Fruit fly (Drosophila melanogaster): ENCODE measurements around the gene CG7173.

CG7173 gene

DNA sequence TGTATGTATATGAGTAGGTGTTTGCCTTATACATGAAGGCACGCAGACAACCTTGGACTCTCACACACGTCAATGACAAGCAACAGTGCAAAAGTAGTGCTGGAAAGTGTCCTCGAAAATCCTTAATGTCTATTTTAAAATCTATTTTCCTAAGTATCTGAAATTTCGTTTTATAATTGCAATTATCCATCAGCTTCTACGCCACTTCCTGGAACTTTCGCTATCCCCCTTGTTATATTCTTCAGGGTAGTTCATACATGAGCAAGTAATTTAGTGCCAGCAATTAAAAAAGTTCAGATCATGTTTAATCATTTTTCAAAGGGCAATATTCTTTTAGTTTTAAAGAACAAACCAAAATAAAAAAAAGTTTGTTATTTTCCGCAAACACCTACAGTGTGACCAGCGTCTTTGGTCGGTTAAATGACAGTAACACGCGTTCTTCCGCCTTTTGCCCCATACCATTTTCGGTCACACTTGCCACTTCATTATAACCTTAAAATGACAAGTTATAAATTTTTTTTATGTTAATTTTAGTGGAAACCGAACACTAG is 41.2 kb downstream of the CG7173 start (continued):
- TF ChIP-seq brk (GFP tag; optimal IDR thresholded peaks at IDR 0.05) = peak; percentile 28

dm6 chr3L:21515823-21516715 is 42.0 kb downstream of the CG7173 start, which contains the start of the genes SAK and Cdk12:
Gene SAK, minus strand, starts transcription at chr3L:21515887.
Gene Cdk12, plus strand, starts transcription at chr3L:21516306.
- TF ChIP-seq sv (GFP tag; optimal IDR thresholded peaks at IDR 0.05) (peak; percentile 79), brk (GFP tag; optimal IDR thresholded peaks at IDR 0.05) (peak; percentile 57), rgr (GFP tag; optimal IDR thresholded peaks at IDR 0.05) (peak; percentile 85), psq (GFP tag; optimal IDR thresholded peaks at IDR 0.05) (peak; percentile 80), Abd-B (GFP tag; optimal IDR thresholded peaks at IDR 0.05) (no peak), HLH106 (tag; optimal IDR thresholded peaks at IDR 0.05) (peak; percentile 90), Sp1 (GFP tag; optimal IDR thresholded peaks at IDR 0.05) (peak; percentile 87), dl (GFP tag; optimal IDR thresholded peaks at IDR 0.05; ENCODE audit: insufficient read depth in 1 of 2, partially characterized antibody in 2 of 2) (no peak), Hr83 (GFP tag; optimal IDR thresholded peaks at IDR 0.05; ENCODE audit: poor library complexity, severe bottlenecking) (peak; percentile 82), dmrt93B (GFP tag; optimal IDR thresholded peaks at IDR 0.05) (peak; percentile 80), Vsx2 (GFP tag; optimal IDR thresholded peaks at IDR 0.05; ENCODE audit: partially characterized antibody) (no peak), OdsH (GFP tag; optimal IDR thresholded peaks at IDR 0.05) (peak; percentile 77), ey (GFP tag; optimal IDR thresholded peaks at IDR 0.05) (peak; percentile 58), woc (GFP tag; optimal IDR thresholded peaks at IDR 0.05) (peak; percentile 55), GATAd (GFP tag; optimal IDR thresholded peaks at IDR 0.05) (peak; percentile 50), Mio (GFP tag; optimal IDR thresholded peaks at IDR 0.05) (no peak), usp (GFP tag; optimal IDR thresholded peaks at IDR 0.05) (no peak), dsf (GFP tag; optimal IDR thresholded peaks at IDR 0.05; ENCODE audit: borderline replicate concordance) (peak; percentile 34), foxo (GFP tag; optimal IDR thresholded peaks at IDR 0.05) (peak in 1 of 2 experiments; percentile 89), Dif (GFP tag; optimal IDR thresholded peaks at IDR 0.05; ENCODE audit: partially characterized antibody) (no peak), CG9705 (GFP tag; optimal IDR thresholded peaks at IDR 0.05) (peak; percentile 71), Hr78 (GFP tag; optimal IDR thresholded peaks at IDR 0.05) (peak; percentile 64), CG32264 (GFP tag; optimal IDR thresholded peaks at IDR 0.05) (no peak), N (GFP tag; optimal IDR thresholded peaks at IDR 0.05) (peak; percentile 69), br (GFP tag; optimal IDR thresholded peaks at IDR 0.05) (peak; percentile 56), fru (GFP tag; optimal IDR thresholded peaks at IDR 0.05) (peak; percentile 79), tai (GFP tag; optimal IDR thresholded peaks at IDR 0.05) (no peak), jim (GFP tag; optimal IDR thresholded peaks at IDR 0.05) (no peak), sage (GFP tag; optimal IDR thresholded peaks at IDR 0.05) (peak; percentile 55), pan (optimal IDR thresholded peaks at IDR 0.05) (no peak), Dfd (GFP tag; optimal IDR thresholded peaks at IDR 0.05) (no peak), Jra (GFP tag; optimal IDR thresholded peaks at IDR 0.05) (peak; percentile 62), Myc (optimal IDR thresholded peaks at IDR 0.05) (peak; percentile 18), lola (GFP tag; optimal IDR thresholded peaks at IDR 0.05) (no peak), h (GFP tag; optimal IDR thresholded peaks at IDR 0.05) (peak; percentile 70), CrebA (GFP tag; optimal IDR thresholded peaks at IDR 0.05; ENCODE audit: borderline replicate concordance) (no peak), Hnf4 (GFP tag; optimal IDR thresholded peaks at IDR 0.05) (peak; percentile 71), Rel (GFP tag; optimal IDR thresholded peaks at IDR 0.05) (peak; percentile 42), Rel (tag; optimal IDR thresholded peaks at IDR 0.05) (peak; percentile 48)

Measured in whole organism, wandering third instar larva.